Fruit fly (Drosophila melanogaster) whole organism: ENCODE measurements around the gene PolD1.

Experiments
- CG8478 ChIP-seq: fragments of >200 bp; optimal IDR thresholded peaks from 2 replicates; lab custom pipeline; 2018; ENCODE audit warnings: inconsistent platforms
- Dll ChIP-seq: fragments of >200 bp; optimal IDR thresholded peaks from 2 replicates; lab custom pipeline; 2017
- EcR ChIP-seq, 2 experiments: fragments of >200 bp; optimal IDR thresholded peaks; 2 replicates each; lab custom pipeline; 2017; ENCODE audit warnings: missing biosample characterization in 2 of 2, missing genetic modification characterization in 2 of 2, missing genetic modification reagents in 2 of 2
- pan ChIP-seq: fragments of >200 bp; optimal IDR thresholded peaks from 2 replicates; lab custom pipeline; 2017
- psq ChIP-seq: fragments of >200 bp; optimal IDR thresholded peaks from 2 replicates; lab custom pipeline; 2017
- usp ChIP-seq: fragments of >200 bp; optimal IDR thresholded peaks from 2 replicates; lab custom pipeline; 2017; ENCODE audit warnings: missing biosample characterization, missing genetic modification characterization, mixed read lengths

Gene PolD1

DNA sequence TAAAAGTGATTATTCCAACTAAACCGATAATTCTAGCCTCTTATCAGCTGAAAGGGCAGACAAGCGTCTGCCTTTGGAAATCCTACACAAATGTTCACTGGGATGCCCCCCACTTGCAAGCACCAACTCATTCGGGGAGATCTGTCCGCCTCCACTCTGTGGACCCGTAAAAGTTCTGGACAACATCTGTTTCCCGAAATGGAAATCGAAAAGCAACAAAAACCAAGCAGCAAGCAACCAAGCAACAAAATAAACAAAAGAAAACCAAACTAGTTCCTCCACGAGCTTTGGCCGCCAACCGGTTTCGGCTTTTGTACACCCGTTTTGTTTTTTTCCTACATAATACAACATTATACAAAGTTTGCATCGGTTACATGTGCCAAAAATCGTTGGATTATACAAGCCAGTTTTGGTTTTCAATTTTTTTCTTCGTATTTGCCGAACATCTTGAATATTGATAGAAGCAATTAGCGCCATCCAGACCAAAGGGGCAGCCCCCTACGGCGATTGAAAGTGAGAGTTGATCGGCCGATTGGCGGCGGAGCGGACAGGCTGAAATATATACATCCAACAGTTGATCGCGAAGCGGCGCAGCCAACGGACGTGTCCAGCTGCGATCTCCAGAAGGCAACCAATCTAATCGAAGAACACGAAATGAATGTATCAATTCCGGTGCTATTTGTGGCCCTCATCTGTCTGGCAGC is 28.9 kb downstream of the PolD1 start, which contains the start of gene CG17032:
TSS of gene CG17032 (plus strand) at position 232 of the 704 bp plus-strand sequence.
- TF ChIP-seq usp (GFP tag; lab: Kevin White, UChicago) (no peak), pan (lab: Kevin White, UChicago) (no peak), psq (lab: Kevin White, UChicago) (no peak), Dll (lab: Kevin White, UChicago) (no peak), EcR (GFP tag; optimal IDR thresholded peaks at IDR 0.05; lab: Kevin White, UChicago) (no peak), CG8478 (lab: Kevin White, UChicago) (no peak)

DNA sequence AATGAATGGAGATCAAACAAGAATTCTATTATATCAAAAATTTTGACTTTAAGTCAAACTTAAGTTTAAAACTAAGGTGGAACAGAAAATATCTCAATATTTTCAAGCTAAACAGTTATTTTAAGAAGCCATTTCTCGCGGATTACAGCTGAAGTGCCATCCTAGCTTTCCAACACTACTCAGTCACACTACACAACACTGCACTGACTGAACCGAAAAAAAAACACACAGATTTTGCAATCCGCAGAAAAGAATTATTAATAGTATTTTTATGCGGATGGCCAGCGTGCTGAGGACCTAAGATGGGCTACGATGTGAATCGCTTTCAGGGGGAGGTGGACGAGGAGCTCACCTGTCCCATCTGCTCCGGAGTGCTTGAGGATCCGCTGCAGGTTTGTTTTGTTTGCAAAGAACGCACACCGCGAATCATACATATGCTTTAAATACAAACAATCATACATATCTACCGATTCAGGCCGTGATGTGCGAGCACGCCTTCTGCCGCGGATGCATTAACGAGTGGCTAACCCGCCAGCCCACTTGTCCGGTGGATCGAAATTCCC is 31.1 kb downstream of the PolD1 start, which contains the start of gene elgi:
TSS of gene elgi (plus strand) at position 103 of the 563 bp plus-strand sequence.
- TF ChIP-seq EcR (GFP tag; optimal IDR thresholded peaks at IDR 0.05; lab: Kevin White, UChicago) (no peak), psq (lab: Kevin White, UChicago) (no peak)

- TF ChIP-seq pan (lab: Kevin White, UChicago) (no peak), CG8478 (lab: Kevin White, UChicago) (no peak), EcR (GFP tag; optimal IDR thresholded peaks at IDR 0.05; lab: Kevin White, UChicago) (no peak), Dll (lab: Kevin White, UChicago) (no peak), usp (GFP tag; lab: Kevin White, UChicago) (no peak), psq (lab: Kevin White, UChicago) (no peak)
Observed at dm6 chr3L:15954784-15955427, 32.7 kb downstream of the PolD1 start, which contains the start of the genes Pka-C3 and GXIVsPLA2. Gene Pka-C3, minus strand, starts transcription at chr3L:15954797. Gene GXIVsPLA2, plus strand, starts transcription at chr3L:15955096.

dm6 chr3L:15953892-15954291 is 33.7 kb downstream of the PolD1 start:
- TF ChIP-seq EcR (GFP tag; optimal IDR thresholded peaks at IDR 0.05; lab: Kevin White, UChicago) (no peak), pan (lab: Kevin White, UChicago) (no peak), CG8478 (lab: Kevin White, UChicago) (no peak), psq (lab: Kevin White, UChicago) (no peak), Dll (lab: Kevin White, UChicago) (no peak)

- TF ChIP-seq psq (lab: Kevin White, UChicago) (no peak), CG8478 (lab: Kevin White, UChicago) (no peak), EcR (GFP tag; optimal IDR thresholded peaks at IDR 0.05; lab: Kevin White, UChicago) (no peak), usp (GFP tag; lab: Kevin White, UChicago) (no peak), pan (lab: Kevin White, UChicago) (no peak), Dll (lab: Kevin White, UChicago) (no peak)
Observed at dm6 chr3L:15952909-15953308, 34.7 kb downstream of the PolD1 start.

DNA sequence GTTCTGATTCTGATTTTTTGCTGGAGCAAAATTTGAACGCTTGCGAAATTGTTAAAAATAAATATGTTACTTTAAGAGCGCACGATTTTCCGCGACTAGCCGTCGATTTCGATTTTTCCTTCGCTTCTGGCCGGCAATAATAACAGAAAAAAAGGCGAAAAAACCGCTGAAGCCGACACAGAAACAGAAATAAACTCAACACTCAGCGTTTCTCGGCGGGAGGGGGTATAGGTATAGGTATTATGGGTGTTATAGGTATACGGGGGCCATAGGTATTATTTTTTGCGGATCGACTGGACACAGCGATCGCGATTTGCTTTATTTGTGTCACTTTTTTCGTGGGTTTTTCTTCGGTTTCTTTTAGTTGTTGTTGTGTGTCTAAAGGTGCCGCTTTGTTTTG is 35.3 kb downstream of the PolD1 start:
- TF ChIP-seq usp (GFP tag; lab: Kevin White, UChicago) (no peak), CG8478 (lab: Kevin White, UChicago) (no peak), pan (lab: Kevin White, UChicago) (no peak), Dll (lab: Kevin White, UChicago) (no peak), psq (lab: Kevin White, UChicago) (no peak), EcR (GFP tag; optimal IDR thresholded peaks at IDR 0.05; lab: Kevin White, UChicago) (no peak)

DNA sequence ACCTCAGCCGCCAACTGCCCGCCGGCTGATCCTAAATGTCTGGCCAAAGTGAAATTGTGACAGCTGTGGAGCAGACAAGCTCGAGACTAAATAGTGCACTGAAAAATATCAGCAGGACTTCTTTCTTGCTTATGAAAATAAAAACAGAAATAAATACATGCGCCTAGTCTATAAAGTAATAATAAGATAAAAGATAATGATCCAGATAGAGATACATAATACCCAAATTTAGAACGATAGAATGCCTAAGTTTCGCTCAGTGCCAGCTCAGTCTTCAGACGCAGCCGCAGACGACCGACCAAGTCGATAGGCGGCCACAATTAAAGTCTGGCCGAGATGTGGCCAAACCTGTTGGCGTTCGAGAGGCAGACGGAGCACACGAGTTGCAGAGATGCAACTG is 46.8 kb downstream of the PolD1 start:
- TF ChIP-seq usp (GFP tag; lab: Kevin White, UChicago): no peak
- TF ChIP-seq psq (lab: Kevin White, UChicago): no peak
- TF ChIP-seq EcR (GFP tag; optimal IDR thresholded peaks at IDR 0.05; lab: Kevin White, UChicago): no peak
- TF ChIP-seq pan (lab: Kevin White, UChicago): no peak
